Worm (Caenorhabditis elegans): ENCODE results near the gene abf-5.

Gene abf-5

DNA sequence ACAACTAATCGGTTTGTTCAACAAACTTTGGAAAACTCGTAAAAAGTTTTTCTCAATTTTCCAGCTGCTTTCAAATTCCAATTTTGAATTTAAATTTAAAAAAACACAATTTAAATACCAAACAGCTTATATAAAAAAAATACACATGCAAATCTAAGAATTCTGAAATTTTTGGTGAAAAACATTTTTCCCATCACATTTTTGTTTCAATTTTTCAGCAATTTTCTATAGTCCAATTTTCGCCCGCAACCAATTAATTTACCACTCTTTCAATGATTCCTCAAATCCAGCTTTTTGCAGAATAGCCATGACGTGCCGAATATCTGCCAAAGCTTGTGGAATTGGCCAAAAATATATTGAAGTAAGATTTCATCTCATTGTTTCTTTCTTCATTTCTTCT is 30.9 kb upstream of the abf-5 start, which contains the start of gene cept-1:
Gene cept-1, plus strand, starts transcription at position 301 of the 400 bp plus-strand sequence.
- no peak for TF ChIP-seq Y55F3AM.14 (GFP tag; optimal IDR thresholded peaks at IDR 0.05)
- TF ChIP-seq dmd-4 (tag; optimal IDR thresholded peaks at IDR 0.05) = no peak
- no peak for TF ChIP-seq mab-5 (tag; optimal IDR thresholded peaks at IDR 0.05)
- no peak for TF ChIP-seq zag-1 (tag; optimal IDR thresholded peaks at IDR 0.05)
- TF ChIP-seq nhr-10 (tag; optimal IDR thresholded peaks at IDR 0.05) = no peak
- no peak for TF ChIP-seq unc-55 (GFP tag; optimal IDR thresholded peaks at IDR 0.05)
- TF ChIP-seq skn-1 (tag; optimal IDR thresholded peaks at IDR 0.05) = no peak
- no peak for TF ChIP-seq nhr-23 (tag; optimal IDR thresholded peaks at IDR 0.05)
- TF ChIP-seq snpc-4 (tag; optimal IDR thresholded peaks at IDR 0.05) = no peak
- no peak for TF ChIP-seq nhr-12 (tag; optimal IDR thresholded peaks at IDR 0.05)
- no peak for TF ChIP-seq nhr-237 (tag; optimal IDR thresholded peaks at IDR 0.05)
- no peak for TF ChIP-seq elt-3 (tag; optimal IDR thresholded peaks at IDR 0.05)
- no peak for TF ChIP-seq mdl-1 (tag; optimal IDR thresholded peaks at IDR 0.05)

- no peak for TF ChIP-seq nhr-11 (tag; optimal IDR thresholded peaks at IDR 0.05)
- TF ChIP-seq nhr-25 (tag; optimal IDR thresholded peaks at IDR 0.05) = no peak
- no peak for TF ChIP-seq peb-1 (tag; optimal IDR thresholded peaks at IDR 0.05)
- TF ChIP-seq nhr-12 (tag; optimal IDR thresholded peaks at IDR 0.05) = no peak
- no peak for TF ChIP-seq snpc-4 (tag; optimal IDR thresholded peaks at IDR 0.05)
- no peak for TF ChIP-seq zag-1 (tag; optimal IDR thresholded peaks at IDR 0.05)
- no peak for TF ChIP-seq aly-2 (tag; optimal IDR thresholded peaks at IDR 0.05)
- TF ChIP-seq ztf-1 (GFP tag; conservative IDR thresholded peaks at IDR 0.05) = no peak
- TF ChIP-seq unc-55 (GFP tag; optimal IDR thresholded peaks at IDR 0.05) = no peak
- no peak for TF ChIP-seq sma-3 (GFP tag; optimal IDR thresholded peaks at IDR 0.05)
- no peak for TF ChIP-seq nhr-6 (tag; optimal IDR thresholded peaks at IDR 0.05)
- TF ChIP-seq ztf-11 (tag; optimal IDR thresholded peaks at IDR 0.05) = no peak
- no peak for TF ChIP-seq ama-1 (optimal IDR thresholded peaks at IDR 0.05)
- no peak for TF ChIP-seq crh-2 (tag; optimal IDR thresholded peaks at IDR 0.05)
- no peak for TF ChIP-seq C34F6.9 (tag; optimal IDR thresholded peaks at IDR 0.05)
- no peak for TF ChIP-seq nhr-23 (tag; optimal IDR thresholded peaks at IDR 0.05)
- TF ChIP-seq lin-13 (GFP tag; optimal IDR thresholded peaks at IDR 0.05) = no peak
- TF ChIP-seq nhr-10 (tag; optimal IDR thresholded peaks at IDR 0.05) = no peak
- TF ChIP-seq mbf-1 (tag; optimal IDR thresholded peaks at IDR 0.05) = no peak
- TF ChIP-seq skn-1 (tag; optimal IDR thresholded peaks at IDR 0.05) = no peak
Measured at ce11 chrX:12764009-12764408, 28.6 kb upstream of the abf-5 start.

DNA sequence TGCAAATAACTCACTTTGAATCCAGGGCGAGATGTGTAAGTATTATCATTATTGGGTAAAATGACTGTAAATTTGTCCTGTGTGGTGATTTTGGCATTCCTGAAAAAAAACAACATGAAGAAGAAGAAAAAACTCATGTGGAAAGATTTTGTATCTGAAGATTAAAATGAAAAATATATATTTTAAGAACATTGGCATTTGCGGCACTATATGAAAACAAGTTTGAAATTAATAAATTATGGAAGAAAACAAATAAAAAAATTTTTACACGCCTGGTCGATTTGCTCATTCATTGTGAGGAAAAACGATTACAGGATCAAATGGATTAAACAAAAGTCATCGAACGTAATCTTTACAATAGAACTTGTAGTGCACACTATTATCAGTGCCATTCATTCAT is 23.0 kb upstream of the abf-5 start, which contains the start of gene ilc-17.1:
Gene ilc-17.1, minus strand, starts transcription at position 101 of the 400 bp plus-strand sequence.
- TF ChIP-seq nhr-6 (tag; optimal IDR thresholded peaks at IDR 0.05) = no peak
- no peak for TF ChIP-seq ztf-4 (tag; optimal IDR thresholded peaks at IDR 0.05)
- TF ChIP-seq skn-1 (tag; optimal IDR thresholded peaks at IDR 0.05) = no peak
- no peak for TF ChIP-seq sma-9 (GFP tag; optimal IDR thresholded peaks at IDR 0.05)
- no peak for TF ChIP-seq sma-9 (tag; optimal IDR thresholded peaks at IDR 0.05)
- no peak for TF ChIP-seq sma-3 (GFP tag; optimal IDR thresholded peaks at IDR 0.05)
- TF ChIP-seq nhr-23 (tag; optimal IDR thresholded peaks at IDR 0.05) = no peak
- no peak for TF ChIP-seq lin-13 (GFP tag; optimal IDR thresholded peaks at IDR 0.05)
- no peak for TF ChIP-seq mbf-1 (tag; optimal IDR thresholded peaks at IDR 0.05)
- no peak for TF ChIP-seq nhr-11 (tag; optimal IDR thresholded peaks at IDR 0.05)
- no peak for TF ChIP-seq crh-2 (tag; optimal IDR thresholded peaks at IDR 0.05)
- no peak for TF ChIP-seq ztf-1 (GFP tag; conservative IDR thresholded peaks at IDR 0.05)
- no peak for TF ChIP-seq zag-1 (tag; optimal IDR thresholded peaks at IDR 0.05)
- TF ChIP-seq elt-3 (tag; optimal IDR thresholded peaks at IDR 0.05) = no peak
- TF ChIP-seq lin-39 (tag; optimal IDR thresholded peaks at IDR 0.05) = no peak
- TF ChIP-seq nhr-10 (tag; optimal IDR thresholded peaks at IDR 0.05) = no peak
- no peak for TF ChIP-seq unc-62 (GFP tag; optimal IDR thresholded peaks at IDR 0.05)
- no peak for TF ChIP-seq sem-4 (tag; optimal IDR thresholded peaks at IDR 0.05)

DNA sequence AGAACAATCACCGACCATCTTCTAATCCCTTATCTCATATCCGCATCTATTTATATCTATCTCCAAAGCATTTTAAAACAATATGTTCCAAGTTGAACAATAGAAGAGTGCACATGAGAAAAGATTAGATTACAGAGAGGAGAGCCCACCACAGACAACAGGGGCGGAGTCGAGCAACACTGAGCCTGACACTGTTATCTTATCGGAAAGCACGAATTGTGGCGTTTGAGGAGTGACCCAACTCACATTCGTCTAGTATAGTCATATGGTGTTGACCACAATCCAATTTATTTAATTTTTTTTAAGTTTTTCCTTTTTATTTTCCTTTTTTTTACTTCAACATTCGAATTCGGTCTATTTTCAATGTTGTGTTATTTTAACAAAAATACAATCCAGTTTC is 12.0 kb upstream of the abf-5 start:
- TF ChIP-seq lin-13 (GFP tag; optimal IDR thresholded peaks at IDR 0.05) (no peak), fos-1 (tag; optimal IDR thresholded peaks at IDR 0.05) (peak; percentile 25), peb-1 (tag; optimal IDR thresholded peaks at IDR 0.05) (no peak), F13H6.1 (tag; optimal IDR thresholded peaks at IDR 0.05) (peak; percentile 39), aly-2 (tag; optimal IDR thresholded peaks at IDR 0.05) (no peak), sma-9 (GFP tag; optimal IDR thresholded peaks at IDR 0.05) (peak; percentile 37), sma-9 (tag; optimal IDR thresholded peaks at IDR 0.05) (no peak)
